Fruit fly (Drosophila melanogaster) whole organism, embryonic: Measurements from ENCODE around the gene Gli.

Experiments
- ATbp ChIP-seq: fragments of 200-800 bp; sonication (Bioruptor generic); optimal IDR thresholded peaks from 2 replicates; lab custom pipeline; 2017; ENCODE audit warnings: missing biosample characterization, mild to moderate bottlenecking, missing genetic modification characterization, missing genetic modification reagents
- Awh ChIP-seq: fragments of 200-800 bp; sonication (Bioruptor generic); IDR thresholded peaks from 2 replicates; pipeline ENCODE4, ENCODE4 v1.3.6; 2022; ENCODE audit warnings: missing biosample characterization, missing genetic modification characterization
- CG10209 ChIP-seq: fragments of 200-800 bp; sonication (Bioruptor generic); optimal IDR thresholded peaks from 3 replicates; lab custom pipeline; 2017; ENCODE audit warnings: missing biosample characterization, mild to moderate bottlenecking, missing genetic modification characterization, missing genetic modification reagents
- CG11695 ChIP-seq: fragments of 200-800 bp; sonication (Bioruptor generic); IDR thresholded peaks from 3 replicates; pipeline ENCODE4 v1.3.6; 2022; ENCODE audit warnings: missing biosample characterization, missing genetic modification characterization
- CG13296 ChIP-seq: fragments of 200-800 bp; sonication (Bioruptor generic); optimal IDR thresholded peaks from 3 replicates; lab custom pipeline; 2018; ENCODE audit warnings: missing biosample characterization, mild to moderate bottlenecking, missing genetic modification characterization
- CG13775 ChIP-seq: fragments of 200-800 bp; sonication (Bioruptor generic); optimal IDR thresholded peaks from 3 replicates; lab custom pipeline; 2017; ENCODE audit warnings: missing biosample characterization, mild to moderate bottlenecking, missing genetic modification characterization
- CG15011 ChIP-seq: fragments of 200-800 bp; sonication (Bioruptor generic); optimal IDR thresholded peaks from 3 replicates; lab custom pipeline; 2018; ENCODE audit warnings: missing biosample characterization, mild to moderate bottlenecking, missing genetic modification characterization
- CG1529 ChIP-seq: fragments of 200-800 bp; sonication (Bioruptor generic); optimal IDR thresholded peaks from 3 replicates; lab custom pipeline; 2018; ENCODE audit warnings: missing biosample characterization, missing genetic modification characterization
- CG17361 ChIP-seq: fragments of 200-800 bp; sonication (Bioruptor generic); IDR thresholded peaks from 3 replicates; pipeline ENCODE4 v1.3.6; 2022; ENCODE audit warnings: missing biosample characterization, missing genetic modification characterization
- CG2712 ChIP-seq: fragments of 200-800 bp; optimal IDR thresholded peaks from 3 replicates; lab custom pipeline; 2019; ENCODE audit warnings: missing biosample characterization, mild to moderate bottlenecking, missing genetic modification characterization, moderate library complexity
- CG42726 ChIP-seq: fragments of 200-800 bp; sonication (Bioruptor generic); IDR thresholded peaks from 2 replicates; pipeline ENCODE4 v1.3.6; 2022; ENCODE audit warnings: missing biosample characterization, missing genetic modification characterization; ENCODE audit not compliant: partially characterized antibody
- CG4424 ChIP-seq: fragments of 200-800 bp; sonication (Bioruptor generic); optimal IDR thresholded peaks from 3 replicates; lab custom pipeline; 2016; ENCODE audit warnings: missing biosample characterization, missing genetic modification characterization
- CG5953 ChIP-seq: fragments of 200-800 bp; sonication (Bioruptor generic); IDR thresholded peaks from 2 replicates; pipeline ENCODE4 v1.3.6; 2022; ENCODE audit warnings: missing biosample characterization, missing genetic modification characterization
- CG6654 ChIP-seq: fragments of 200-800 bp; sonication (Bioruptor generic); optimal IDR thresholded peaks from 2 replicates; lab custom pipeline; 2017; ENCODE audit warnings: missing biosample characterization, mild to moderate bottlenecking, missing genetic modification characterization
- CG7556 ChIP-seq: fragments of 200-800 bp; sonication (Bioruptor generic); optimal IDR thresholded peaks from 2 replicates; lab custom pipeline; 2017; ENCODE audit warnings: missing biosample characterization, mild to moderate bottlenecking, missing genetic modification characterization
- CG7839 ChIP-seq: fragments of 200-800 bp; sonication (Bioruptor generic); optimal IDR thresholded peaks from 3 replicates; lab custom pipeline; 2018; ENCODE audit warnings: missing biosample characterization, mild to moderate bottlenecking, missing genetic modification characterization, moderate library complexity
- CG8290 ChIP-seq, 3 experiments: fragments of 200-800 bp; sonication (Bioruptor generic); optimal IDR thresholded peaks; 2 replicates each; lab custom pipeline; 2016 to 2019; ENCODE audit warnings: missing biosample characterization in 3 of 3, missing genetic modification characterization in 3 of 3, mild to moderate bottlenecking in 2 of 3, moderate library complexity in 1 of 3
- CG8478 ChIP-seq: fragments of >200 bp; optimal IDR thresholded peaks from 2 replicates; lab custom pipeline; 2018
- CTCF ChIP-seq: fragments of 200-800 bp; sonication (Bioruptor generic); optimal IDR thresholded peaks from 2 replicates; lab custom pipeline; 2017; ENCODE audit warnings: missing biosample characterization, mild to moderate bottlenecking, missing genetic modification characterization, moderate library complexity
- CkIIα-i1 ChIP-seq: fragments of 200-800 bp; sonication (Bioruptor generic); IDR thresholded peaks from 2 replicates; pipeline ENCODE4 v1.3.6; 2022; ENCODE audit warnings: missing biosample characterization, missing genetic modification characterization
- E2f1 ChIP-seq: fragments of 200-800 bp; sonication (Bioruptor generic); IDR thresholded peaks from 2 replicates; pipeline ENCODE4 v1.3.6; 2022; ENCODE audit warnings: missing biosample characterization, missing genetic modification characterization
- H2.0 ChIP-seq: fragments of 200-800 bp; sonication (Bioruptor generic); IDR thresholded peaks from 2 replicates; pipeline ENCODE4 v1.3.6; 2022; ENCODE audit warnings: missing biosample characterization, missing genetic modification characterization
- Lpt ChIP-seq: fragments of >200 bp; optimal IDR thresholded peaks from 2 replicates; lab custom pipeline; 2018; ENCODE audit warnings: missing biosample characterization, missing genetic modification characterization
- Oli ChIP-seq: fragments of 200-800 bp; sonication (Bioruptor generic); optimal IDR thresholded peaks from 2 replicates; lab custom pipeline; 2018; ENCODE audit warnings: missing biosample characterization, mild to moderate bottlenecking, missing genetic modification characterization, moderate library complexity
- PHDP ChIP-seq: fragments of 200-800 bp; sonication (Bioruptor generic); optimal IDR thresholded peaks from 3 replicates; lab custom pipeline; 2018; ENCODE audit warnings: missing biosample characterization, mild to moderate bottlenecking, missing genetic modification characterization, moderate library complexity
- Usf ChIP-seq: fragments of 200-800 bp; sonication (Bioruptor generic); optimal IDR thresholded peaks from 2 replicates; lab custom pipeline; 2017; ENCODE audit warnings: missing genotype, missing biosample characterization, missing genetic modification characterization
- abd-A ChIP-seq: fragments of 200-800 bp; sonication (Bioruptor generic); optimal IDR thresholded peaks from 3 replicates; lab custom pipeline; 2019; ENCODE audit warnings: missing biosample characterization, mild to moderate bottlenecking, missing genetic modification characterization, moderate library complexity
- amos ChIP-seq: fragments of 200-800 bp; sonication (Bioruptor generic); IDR thresholded peaks from 2 replicates; pipeline ENCODE4 v1.3.6; 2022; ENCODE audit warnings: missing biosample characterization, missing genetic modification characterization; ENCODE audit not compliant: partially characterized antibody
- ato ChIP-seq: fragments of 200-800 bp; sonication (Bioruptor generic); IDR thresholded peaks from 2 replicates; pipeline ENCODE4 v1.3.6; 2022; ENCODE audit warnings: missing biosample characterization, missing genetic modification characterization; ENCODE audit not compliant: partially characterized antibody
- caup ChIP-seq: fragments of 200-800 bp; sonication (Bioruptor generic); optimal IDR thresholded peaks from 3 replicates; lab custom pipeline; 2017; ENCODE audit warnings: missing biosample characterization, mild to moderate bottlenecking, missing genetic modification characterization, moderate library complexity; ENCODE audit not compliant: severe bottlenecking
- crol ChIP-seq: fragments of 200-800 bp; sonication (Bioruptor generic); IDR thresholded peaks from 2 replicates; pipeline ENCODE4 v1.3.6; 2022; ENCODE audit warnings: missing biosample characterization, missing genetic modification characterization
- dati ChIP-seq: fragments of 200-800 bp; sonication (Bioruptor generic); IDR thresholded peaks from 2 replicates; pipeline ENCODE4 v1.3.6; 2022; ENCODE audit warnings: missing biosample characterization, missing genetic modification characterization
- eyg ChIP-seq: fragments of 200-800 bp; sonication (Bioruptor generic); optimal IDR thresholded peaks from 3 replicates; lab custom pipeline; 2016; ENCODE audit warnings: missing biosample characterization, missing genetic modification characterization
- fd64A ChIP-seq: fragments of 200-800 bp; sonication (Bioruptor generic); optimal IDR thresholded peaks from 3 replicates; lab custom pipeline; 2018; ENCODE audit warnings: missing biosample characterization, mild to moderate bottlenecking, missing genetic modification characterization
- hbn ChIP-seq: fragments of 200-800 bp; sonication (Bioruptor generic); IDR thresholded peaks from 2 replicates; pipeline ENCODE4 v1.3.6; 2022; ENCODE audit warnings: missing biosample characterization, missing genetic modification characterization; ENCODE audit not compliant: partially characterized antibody
- hth ChIP-seq: fragments of >200 bp; optimal IDR thresholded peaks from 2 replicates; lab custom pipeline; 2017; ENCODE audit warnings: inconsistent platforms
- insv ChIP-seq, 2 experiments: fragments of 200-800 bp; sonication (Bioruptor generic); optimal IDR thresholded peaks; 3 replicates each; lab custom pipeline; 2016 to 2018; ENCODE audit warnings: missing biosample characterization in 2 of 2, missing genetic modification characterization in 2 of 2
- lab ChIP-seq: fragments of 200-800 bp; sonication (Bioruptor generic); optimal IDR thresholded peaks from 3 replicates; lab custom pipeline; 2017; ENCODE audit warnings: missing biosample characterization, missing genetic modification characterization, mild to moderate bottlenecking, moderate library complexity, missing genetic modification reagents
- lola ChIP-seq, 3 experiments: fragments of >200 bp in 2 of 3; fragments of 200-800 bp in 1 of 3; sonication (Bioruptor generic) in 1 of 3; optimal IDR thresholded peaks; 2 replicates each; lab custom pipeline; 2017 to 2019; ENCODE audit warnings: missing biosample characterization in 3 of 3, missing genetic modification characterization in 3 of 3, mild to moderate bottlenecking in 1 of 3, moderate library complexity in 1 of 3
- otp ChIP-seq: fragments of 200-800 bp; sonication (Bioruptor generic); IDR thresholded peaks from 3 replicates; pipeline ENCODE4, ENCODE4 v1.3.6; 2022; ENCODE audit warnings: missing biosample characterization, missing genetic modification characterization
- ranshi ChIP-seq: fragments of 200-800 bp; sonication (Bioruptor generic); IDR thresholded peaks from 2 replicates; pipeline ENCODE4 v1.3.6; 2022; ENCODE audit warnings: missing biosample characterization, missing genetic modification characterization
- schlank ChIP-seq: fragments of 200-800 bp; sonication (Bioruptor generic); optimal IDR thresholded peaks from 2 replicates; lab custom pipeline; 2018; ENCODE audit warnings: missing biosample characterization, mild to moderate bottlenecking, missing genetic modification characterization
- sug ChIP-seq: fragments of 200-800 bp; optimal IDR thresholded peaks from 2 replicates; lab custom pipeline; 2019; ENCODE audit warnings: missing biosample characterization, mild to moderate bottlenecking, missing genetic modification characterization, moderate library complexity
- trem ChIP-seq: fragments of 200-800 bp; optimal IDR thresholded peaks from 3 replicates; lab custom pipeline; 2019; ENCODE audit warnings: missing biosample characterization, mild to moderate bottlenecking, missing genetic modification characterization, moderate library complexity
- tx ChIP-seq: fragments of 200-800 bp; sonication (Bioruptor generic); optimal IDR thresholded peaks from 2 replicates; lab custom pipeline; 2016; ENCODE audit warnings: missing biosample characterization, missing genetic modification characterization
- usp ChIP-seq: fragments of >200 bp; optimal IDR thresholded peaks from 2 replicates; lab custom pipeline; 2017; ENCODE audit warnings: missing biosample characterization, missing genetic modification characterization

Gli gene

dm6 chr2L:15812041-15812440, 49.5 kb upstream of the Gli start, which contains the start of gene CG42876:
Gene CG42876, minus strand, starts transcription at chr2L:15812141.
- no peak for TF ChIP-seq lola (GFP tag; optimal IDR thresholded peaks at IDR 0.05; lab: Kevin White, UChicago)
- TF ChIP-seq CG17361 (GFP tag; lab: Robert Waterston, UW) = no peak
- no peak for TF ChIP-seq CG8478
- TF ChIP-seq fd64A (GFP tag; lab: Kevin White, UChicago) = no peak
- no peak for TF ChIP-seq hth (lab: Kevin White, UChicago)
- TF ChIP-seq Lpt (GFP tag; lab: Kevin White, UChicago) = no peak
- TF ChIP-seq trem (tag; lab: Kevin White, UChicago) = no peak
- no peak for TF ChIP-seq CG15011 (GFP tag; lab: Kevin White, UChicago)
- TF ChIP-seq hbn (GFP tag; lab: Robert Waterston, UW) = no peak
- TF ChIP-seq PHDP (tag; lab: Kevin White, UChicago) = no peak
- no peak for TF ChIP-seq H2.0 (GFP tag; lab: Robert Waterston, UW)
- TF ChIP-seq CG7839 = no peak
- no peak for TF ChIP-seq CG42726 (GFP tag; lab: Robert Waterston, UW)
- TF ChIP-seq, all 482 proteins: peak for 0

DNA sequence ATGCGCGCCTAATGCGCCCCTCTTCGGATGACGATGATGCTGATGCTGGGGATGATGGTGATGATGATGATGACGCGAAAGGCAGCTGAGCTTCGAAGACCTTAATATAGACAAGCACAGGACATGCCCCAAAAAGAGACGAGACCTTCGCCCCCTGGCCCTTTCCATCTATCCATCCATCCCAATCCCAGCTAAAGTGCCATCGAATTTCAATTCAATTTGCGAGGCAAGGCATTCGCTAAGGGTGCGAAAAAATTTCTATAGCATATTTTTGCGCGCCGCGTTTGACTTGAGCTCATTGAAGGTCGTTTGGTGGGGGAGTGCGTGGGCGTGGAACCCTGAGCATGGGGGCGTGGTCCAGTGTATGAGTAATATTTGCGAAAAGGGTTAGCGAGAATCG, 33.7 kb upstream of the Gli start:
- TF ChIP-seq abd-A = peak; percentile 90
- TF ChIP-seq E2f1 (GFP tag; lab: Robert Waterston, UW) = no peak
- TF ChIP-seq, all 482 proteins: peak for 1

- TF ChIP-seq CG10209 (no peak), Oli (tag; lab: Kevin White, UChicago) (no peak), usp (GFP tag; lab: Kevin White, UChicago) (no peak), caup (GFP tag; lab: Kevin White, UChicago) (no peak), CG8290 (GFP tag; optimal IDR thresholded peaks at IDR 0.05; lab: Kevin White, UChicago) (no peak), CG8290 (tag; optimal IDR thresholded peaks at IDR 0.05; lab: Kevin White, UChicago) (no peak), eyg (GFP tag; lab: Kevin White, UChicago) (no peak), CkIIα-i1 (GFP tag; lab: Robert Waterston, UW) (no peak), CG1529 (GFP tag; lab: Kevin White, UChicago) (no peak), ranshi (no peak), Awh (no peak), CG13296 (GFP tag; lab: Kevin White, UChicago) (no peak)
These were observed 21.2 kb upstream of the Gli start, which contains the start of gene t-Grip91 for dm6 chr2L:15783785-15784184. Gene t-Grip91, plus strand, starts transcription at chr2L:15784085.

- TF ChIP-seq CG5953 (GFP tag; lab: Robert Waterston, UW) (no peak), Usf (GFP tag; lab: Kevin White, UChicago) (no peak), schlank (tag; lab: Kevin White, UChicago) (no peak), amos (GFP tag; lab: Robert Waterston, UW) (no peak), CG1529 (GFP tag; lab: Kevin White, UChicago) (no peak), CG13775 (GFP tag; lab: Kevin White, UChicago) (no peak), CTCF (peak; percentile 73), CG2712 (tag; lab: Kevin White, UChicago) (no peak)
These were observed 20.4 kb upstream of the Gli start for dm6 chr2L:15782996-15783395.

- no peak for TF ChIP-seq CG11695
- no peak for TF ChIP-seq ato (GFP tag; lab: Robert Waterston, UW)
- no peak for TF ChIP-seq insv (GFP tag; optimal IDR thresholded peaks at IDR 0.05; lab: Kevin White, UChicago)
- TF ChIP-seq CG6654 = no peak
- TF ChIP-seq tx (GFP tag; lab: Kevin White, UChicago) = no peak
- TF ChIP-seq otp (GFP tag; lab: Robert Waterston, UW) = no peak
- no peak for TF ChIP-seq crol (GFP tag; lab: Robert Waterston, UW)
- no peak for TF ChIP-seq ATbp (GFP tag; lab: Kevin White, UChicago)
- no peak for TF ChIP-seq CG7556 (GFP tag; lab: Kevin White, UChicago)
- no peak for TF ChIP-seq sug (tag; lab: Kevin White, UChicago)
- no peak for TF ChIP-seq Usf (GFP tag; lab: Kevin White, UChicago)
- no peak for TF ChIP-seq dati
- no peak for TF ChIP-seq CG4424
- no peak for TF ChIP-seq lab (GFP tag; lab: Kevin White, UChicago)
These were observed 14.2 kb upstream of the Gli start, which contains the start of gene CG43760 for dm6 chr2L:15776752-15777151. Gene CG43760, minus strand, starts transcription at chr2L:15776852.
